Worm (Caenorhabditis elegans): ENCODE results near the gene hst-3.1.

hst-3.1 gene

ce11 chrII:6148369-6148768 lies 20.7 kb downstream of the hst-3.1 start:
- peak; percentile 54 for TF ChIP-seq fkh-10 (GFP tag; optimal IDR thresholded peaks at IDR 0.05)
- TF ChIP-seq mep-1 (tag; optimal IDR thresholded peaks at IDR 0.05) = peak; percentile 25
- TF ChIP-seq zip-11 (GFP tag; IDR thresholded peaks at IDR 0.05) = no peak
- peak; percentile 69 for TF ChIP-seq ctbp-1 (GFP tag; IDR thresholded peaks at IDR 0.05)
- TF ChIP-seq hmg-1.1 (GFP tag; IDR thresholded peaks at IDR 0.05) = no peak
- TF ChIP-seq aha-1 (tag) = no peak
- TF ChIP-seq F37D6.2 (tag; optimal IDR thresholded peaks at IDR 0.05) = peak; percentile 24
- TF ChIP-seq tag-97 (GFP tag; IDR thresholded peaks at IDR 0.05) = no peak
- TF ChIP-seq hlh-30 (tag; optimal IDR thresholded peaks at IDR 0.05; ENCODE audit: insufficient read depth) = peak; percentile 34
- TF ChIP-seq ces-1 (GFP tag; optimal IDR thresholded peaks at IDR 0.05) = peak; percentile 74

DNA sequence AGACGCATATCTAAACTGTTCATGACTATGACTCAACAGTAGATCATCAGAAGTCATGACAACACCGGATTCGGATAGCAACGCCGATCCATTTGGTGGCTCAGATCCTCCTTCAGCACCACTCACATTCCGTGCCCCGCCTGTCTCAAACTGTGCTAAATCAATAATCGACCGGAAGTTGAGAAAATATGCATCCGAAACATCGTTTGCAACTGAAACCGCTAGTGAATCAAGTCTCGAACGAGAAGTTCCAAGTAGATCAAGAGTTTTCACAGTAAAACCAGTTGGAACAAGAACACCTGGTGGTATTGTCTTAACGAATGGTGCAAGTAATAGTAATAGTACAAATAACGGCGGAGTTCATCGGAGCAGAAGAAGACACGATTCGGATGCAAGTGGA lies 21.9 kb downstream of the hst-3.1 start:
- TF ChIP-seq ces-1 (GFP tag; optimal IDR thresholded peaks at IDR 0.05) (no peak), unc-62 (GFP tag; optimal IDR thresholded peaks at IDR 0.05 in 1 of 2) (peak in 1 of 2 experiments; percentile 93), unc-62 (tag; optimal IDR thresholded peaks at IDR 0.05) (no peak)

ce11 chrII:6142539-6142938 lies 26.5 kb downstream of the hst-3.1 start:
- TF ChIP-seq F37D6.2 (tag; optimal IDR thresholded peaks at IDR 0.05) = no peak
- no peak for TF ChIP-seq hlh-11 (tag; optimal IDR thresholded peaks at IDR 0.05)
- peak; percentile 56 for TF ChIP-seq fkh-10 (GFP tag; optimal IDR thresholded peaks at IDR 0.05)
- TF ChIP-seq nhr-77 (tag; optimal IDR thresholded peaks at IDR 0.05) = no peak
- TF ChIP-seq mxl-3 (GFP tag; optimal IDR thresholded peaks at IDR 0.05) = no peak
- TF ChIP-seq zfp-3 (GFP tag; conservative IDR thresholded peaks at IDR 0.05) = no peak
- TF ChIP-seq lsy-2 (tag; optimal IDR thresholded peaks at IDR 0.05) = no peak
- peak in 1 of 2 experiments; percentile 7 for TF ChIP-seq unc-62 (GFP tag; optimal IDR thresholded peaks at IDR 0.05 in 1 of 2)
- no peak for TF ChIP-seq unc-62 (tag; optimal IDR thresholded peaks at IDR 0.05)

DNA sequence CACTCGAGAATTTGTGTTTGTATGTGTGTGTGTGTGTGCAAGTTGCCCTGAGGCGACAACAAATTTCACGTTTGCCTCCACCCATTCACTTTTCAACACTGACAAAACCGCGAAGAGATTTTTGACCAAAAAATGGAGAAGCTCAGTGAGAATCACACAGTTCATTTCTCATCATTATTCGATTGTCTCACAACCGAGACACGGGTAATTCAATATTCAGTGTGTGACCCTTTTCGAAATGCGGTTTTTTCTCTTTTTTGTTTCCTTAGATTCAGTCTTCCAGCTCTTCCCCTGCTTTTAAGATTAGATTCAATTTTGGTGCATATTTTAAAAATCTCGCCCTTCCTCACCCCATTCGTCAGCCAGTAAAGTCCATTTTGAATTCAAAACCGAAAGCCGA lies 29.6 kb downstream of the hst-3.1 start:
- TF ChIP-seq hmg-1.1 (GFP tag; IDR thresholded peaks at IDR 0.05) = no peak
- peak; percentile 15 for TF ChIP-seq ces-1 (GFP tag; optimal IDR thresholded peaks at IDR 0.05)

- TF ChIP-seq mdl-1 (tag; optimal IDR thresholded peaks at IDR 0.05) (no peak), ama-1 (optimal IDR thresholded peaks at IDR 0.05) (no peak), mes-2 (tag; optimal IDR thresholded peaks at IDR 0.05; ENCODE audit: poor library complexity, severe bottlenecking) (no peak), aly-2 (tag; optimal IDR thresholded peaks at IDR 0.05) (no peak), D1046.2 (GFP tag; IDR thresholded peaks at IDR 0.05) (no peak), F37D6.2 (tag; optimal IDR thresholded peaks at IDR 0.05) (no peak)
These were observed 30.9 kb downstream of the hst-3.1 start for ce11 chrII:6138138-6138537.

ce11 chrII:6136712-6137111 lies 32.3 kb downstream of the hst-3.1 start:
- TF ChIP-seq daf-16 (GFP tag; optimal IDR thresholded peaks at IDR 0.05) (peak in 1 of 2 experiments; percentile 63), daf-16 (tag; optimal IDR thresholded peaks at IDR 0.05) (no peak), mdl-1 (tag; optimal IDR thresholded peaks at IDR 0.05) (no peak), Y75B8A.6 (GFP tag; IDR thresholded peaks at IDR 0.05) (no peak), hlh-11 (tag; optimal IDR thresholded peaks at IDR 0.05) (peak; percentile 17), jun-1 (tag; optimal IDR thresholded peaks at IDR 0.05) (no peak)

- TF ChIP-seq madf-9 (GFP tag; conservative IDR thresholded peaks at IDR 0.05) = no peak
- TF ChIP-seq nhr-111 (GFP tag; optimal IDR thresholded peaks at IDR 0.05) = no peak
- peak in 1 of 2 experiments; percentile 90 for TF ChIP-seq unc-62 (GFP tag; optimal IDR thresholded peaks at IDR 0.05 in 1 of 2)
- no peak for TF ChIP-seq unc-62 (tag; optimal IDR thresholded peaks at IDR 0.05)
These were observed 33.5 kb downstream of the hst-3.1 start for ce11 chrII:6135530-6135929.

All from whole organism, L4 larva.